Worm (Caenorhabditis elegans) whole organism, young adult: Measurements from ENCODE around the gene cyp-33E1.

Source experiments
- B0035.1 ChIP-seq: sonication (generic microtip); optimal IDR thresholded peaks from 2 replicates; lab custom pipeline; 2016; ENCODE audit warnings: missing genetic modification characterization, mild to moderate bottlenecking, missing compliant biosample characterization, missing genotype, missing genetic modification reagents
- C06A6.2 ChIP-seq: fragments of 200-800 bp; sonication (Bioruptor generic); conservative IDR thresholded peaks from 2 replicates; pipeline ENCODE4 v1.3.6; 2022; ENCODE audit warnings: missing genetic modification characterization, missing compliant biosample characterization
- T07F8.4 ChIP-seq: sonication (generic microtip); optimal IDR thresholded peaks from 2 replicates; lab custom pipeline; 2016; ENCODE audit warnings: mild to moderate bottlenecking, missing genetic modification characterization, moderate library complexity, missing compliant biosample characterization
- Y53F4B.3 ChIP-seq: fragments of 200-800 bp; sonication (Bioruptor generic); IDR thresholded peaks from 2 replicates; pipeline ENCODE4 v1.3.6; 2022; ENCODE audit warnings: missing genetic modification reagents, missing genetic modification characterization, missing compliant biosample characterization
- ZK185.1 ChIP-seq: sonication (generic microtip); optimal IDR thresholded peaks from 2 replicates; lab custom pipeline; 2016; ENCODE audit warnings: mild to moderate bottlenecking, missing genetic modification characterization, missing compliant biosample characterization; ENCODE audit not compliant: poor library complexity, severe bottlenecking
- akir-1 ChIP-seq: fragments of 200-800 bp; sonication (Bioruptor generic); optimal IDR thresholded peaks from 2 replicates; lab custom pipeline; 2018; ENCODE audit warnings: mild to moderate bottlenecking, missing genetic modification characterization, moderate library complexity, missing compliant biosample characterization
- athp-1 ChIP-seq: sonication (generic microtip); optimal IDR thresholded peaks from 2 replicates; lab custom pipeline; 2017; ENCODE audit warnings: mild to moderate bottlenecking, missing genetic modification characterization, missing compliant biosample characterization
- attf-3 ChIP-seq: fragments of 200-800 bp; sonication (Bioruptor generic); conservative IDR thresholded peaks from 2 replicates; pipeline ENCODE4 v1.3.6; 2022; ENCODE audit warnings: missing genetic modification reagents, missing genetic modification characterization, missing compliant biosample characterization
- cebp-1 ChIP-seq, 2 experiments: fragments of 200-800 bp in 1 of 2; sonication (Bioruptor generic) in 1 of 2; sonication (generic microtip) in 1 of 2; IDR thresholded peaks in 1 of 2; optimal IDR thresholded peaks in 1 of 2; 2 replicates each; pipeline versions ENCODE4 v1.3.6 to Lab custom; 2017 to 2022; ENCODE audit warnings: missing compliant biosample characterization in 2 of 2, missing genetic modification characterization in 2 of 2, mild to moderate bottlenecking in 1 of 2, missing genetic modification reagents in 1 of 2, moderate library complexity in 1 of 2
- ceh-40 ChIP-seq: fragments of 200-800 bp; sonication (Bioruptor generic); IDR thresholded peaks from 2 replicates; pipeline ENCODE4 v1.3.6; 2022; ENCODE audit warnings: missing genetic modification characterization, missing compliant biosample characterization
- ceh-91 ChIP-seq: fragments of 200-800 bp; sonication (Bioruptor generic); IDR thresholded peaks from 2 replicates; pipeline ENCODE4 v1.3.6; 2022; ENCODE audit warnings: missing genetic modification reagents, missing genetic modification characterization, missing compliant biosample characterization
- chd-7 ChIP-seq: sonication (generic microtip); optimal IDR thresholded peaks from 2 replicates; lab custom pipeline; 2016; ENCODE audit warnings: mild to moderate bottlenecking, missing genetic modification characterization, moderate library complexity, missing compliant biosample characterization
- dpff-1 ChIP-seq: sonication (generic microtip); optimal IDR thresholded peaks from 2 replicates; lab custom pipeline; 2017; ENCODE audit warnings: mild to moderate bottlenecking, missing genetic modification characterization, missing compliant biosample characterization
- egl-18 ChIP-seq: fragments of 200-800 bp; sonication (Bioruptor generic); IDR thresholded peaks from 2 replicates; pipeline ENCODE4 v1.3.6; 2022; ENCODE audit warnings: missing genetic modification reagents, missing genetic modification characterization, missing compliant biosample characterization
- egl-44 ChIP-seq: fragments of 200-800 bp; sonication (Bioruptor generic); IDR thresholded peaks from 2 replicates; pipeline ENCODE4 v1.3.6; 2022; ENCODE audit warnings: missing genetic modification reagents, missing genetic modification characterization, missing compliant biosample characterization
- egrh-3 ChIP-seq: fragments of 200-800 bp; sonication (Bioruptor generic); IDR thresholded peaks from 2 replicates; pipeline ENCODE4 v1.3.6; 2022; ENCODE audit warnings: missing genetic modification reagents, missing genetic modification characterization, missing compliant biosample characterization
- hlh-26 ChIP-seq: fragments of 200-800 bp; sonication (Bioruptor generic); conservative IDR thresholded peaks from 2 replicates; pipeline ENCODE4 v1.3.6; 2022; ENCODE audit warnings: missing genetic modification reagents, missing genetic modification characterization, missing compliant biosample characterization
- hmg-20 ChIP-seq: fragments of 200-800 bp; sonication (Bioruptor generic); IDR thresholded peaks from 2 replicates; pipeline ENCODE4 v1.3.6; 2022; ENCODE audit warnings: missing genetic modification reagents, missing genetic modification characterization, missing compliant biosample characterization
- lin-26 ChIP-seq: fragments of 200-800 bp; sonication (Bioruptor generic); IDR thresholded peaks from 2 replicates; pipeline ENCODE4 v1.3.6; 2022; ENCODE audit warnings: missing genetic modification reagents, missing genetic modification characterization, missing compliant biosample characterization
- lin-40 ChIP-seq: sonication (generic microtip); optimal IDR thresholded peaks from 2 replicates; lab custom pipeline; 2016; ENCODE audit warnings: missing genetic modification characterization, mild to moderate bottlenecking, missing compliant biosample characterization, missing genotype, missing genetic modification reagents
- lsl-1 ChIP-seq: fragments of 200-800 bp; sonication (Bioruptor generic); optimal IDR thresholded peaks from 2 replicates; lab custom pipeline; 2018; ENCODE audit warnings: mild to moderate bottlenecking, missing genetic modification characterization, moderate library complexity, missing compliant biosample characterization
- madf-3 ChIP-seq: fragments of 200-800 bp; sonication (Bioruptor generic); IDR thresholded peaks from 2 replicates; pipeline ENCODE4 v1.3.6; 2022; ENCODE audit warnings: missing genetic modification reagents, missing genetic modification characterization, missing compliant biosample characterization
- nhr-80 ChIP-seq: sonication (generic microtip); optimal IDR thresholded peaks from 2 replicates; lab custom pipeline; 2016; ENCODE audit warnings: missing genetic modification characterization, missing compliant biosample characterization
- snpc-1.3 ChIP-seq: sonication (generic microtip); optimal IDR thresholded peaks from 2 replicates; lab custom pipeline; 2017; ENCODE audit warnings: missing genetic modification characterization, mild to moderate bottlenecking, missing compliant biosample characterization, antibody characterized with exemption, moderate library complexity, missing genotype, missing genetic modification reagents; ENCODE audit not compliant: insufficient read depth
- snpc-3.4 ChIP-seq: sonication (generic microtip); optimal IDR thresholded peaks from 2 replicates; lab custom pipeline; 2017; ENCODE audit warnings: missing genetic modification characterization, mild to moderate bottlenecking, missing compliant biosample characterization, antibody characterized with exemption, moderate library complexity, missing genotype, missing genetic modification reagents
- tlf-1 ChIP-seq: fragments of 200-800 bp; sonication (Bioruptor generic); optimal IDR thresholded peaks from 2 replicates; lab custom pipeline; 2018; ENCODE audit warnings: mild to moderate bottlenecking, missing genetic modification characterization, missing compliant biosample characterization
- zfh-2 ChIP-seq: fragments of 200-800 bp; sonication (Bioruptor generic); conservative IDR thresholded peaks from 2 replicates; pipeline ENCODE4 v1.3.6; 2022; ENCODE audit warnings: missing genetic modification reagents, missing genetic modification characterization, missing compliant biosample characterization
- ztf-26 ChIP-seq: sonication (generic microtip); optimal IDR thresholded peaks from 2 replicates; lab custom pipeline; 2017; ENCODE audit warnings: missing genetic modification characterization, missing compliant biosample characterization
- ztf-28 ChIP-seq: fragments of 200-800 bp; sonication (Bioruptor generic); IDR thresholded peaks from 2 replicates; pipeline ENCODE4 v1.3.6; 2022; ENCODE audit warnings: missing genetic modification reagents, missing genetic modification characterization, missing compliant biosample characterization

cyp-33E1 gene

DNA sequence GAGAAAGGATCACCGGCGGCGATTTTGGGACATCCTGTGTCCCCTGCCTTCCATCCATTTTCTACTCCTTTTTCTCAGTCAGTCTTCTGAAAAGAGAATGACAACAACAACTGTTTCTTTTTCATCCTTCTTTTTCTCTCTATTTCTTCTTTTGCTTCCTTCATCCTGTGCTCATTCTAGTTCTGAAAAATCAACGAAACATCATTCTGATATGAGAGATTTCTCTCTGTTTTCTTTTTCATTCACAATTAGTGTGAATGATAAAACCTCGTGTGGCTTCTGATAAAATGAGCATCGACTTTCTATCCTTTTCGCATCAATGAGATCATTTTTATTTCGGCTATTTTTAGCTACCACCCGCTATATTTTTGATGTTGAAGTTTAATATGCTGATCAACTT, 43.2 kb downstream of the cyp-33E1 start (continued):
- no peak for TF ChIP-seq ZK185.1 (tag; lab: Kevin White, UChicago)
- no peak for TF ChIP-seq hmg-20 (GFP tag; lab: Robert Waterston, UW)
- no peak for TF ChIP-seq athp-1 (tag; lab: Kevin White, UChicago)
- no peak for TF ChIP-seq lin-40

DNA sequence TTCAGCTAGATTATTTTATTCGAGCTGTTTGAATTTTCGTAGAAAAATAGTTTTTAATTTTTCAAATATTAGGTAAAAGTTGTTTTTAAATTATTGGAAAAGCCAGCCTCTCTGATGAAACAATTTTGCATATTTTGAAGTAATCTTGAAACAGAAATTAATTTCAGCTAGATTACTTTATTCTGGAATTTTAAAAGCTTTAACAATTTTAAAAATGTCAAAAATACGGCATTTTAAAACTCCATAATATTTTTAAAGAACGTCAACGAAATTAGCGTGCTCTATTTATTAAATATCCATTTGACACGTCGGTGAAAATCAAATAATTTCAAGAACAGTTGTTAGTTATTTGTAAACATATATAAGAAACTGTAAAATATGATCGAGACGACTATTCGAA, 45.5 kb downstream of the cyp-33E1 start, which contains the start of gene Y59H11AR.10:
TSS of gene Y59H11AR.10 (plus strand) at position 301 of the 400 bp plus-strand sequence.
- TF ChIP-seq ceh-91 (GFP tag; lab: Robert Waterston, UW) (no peak), ceh-40 (no peak), B0035.1 (tag; lab: Kevin White, UChicago) (no peak)

DNA sequence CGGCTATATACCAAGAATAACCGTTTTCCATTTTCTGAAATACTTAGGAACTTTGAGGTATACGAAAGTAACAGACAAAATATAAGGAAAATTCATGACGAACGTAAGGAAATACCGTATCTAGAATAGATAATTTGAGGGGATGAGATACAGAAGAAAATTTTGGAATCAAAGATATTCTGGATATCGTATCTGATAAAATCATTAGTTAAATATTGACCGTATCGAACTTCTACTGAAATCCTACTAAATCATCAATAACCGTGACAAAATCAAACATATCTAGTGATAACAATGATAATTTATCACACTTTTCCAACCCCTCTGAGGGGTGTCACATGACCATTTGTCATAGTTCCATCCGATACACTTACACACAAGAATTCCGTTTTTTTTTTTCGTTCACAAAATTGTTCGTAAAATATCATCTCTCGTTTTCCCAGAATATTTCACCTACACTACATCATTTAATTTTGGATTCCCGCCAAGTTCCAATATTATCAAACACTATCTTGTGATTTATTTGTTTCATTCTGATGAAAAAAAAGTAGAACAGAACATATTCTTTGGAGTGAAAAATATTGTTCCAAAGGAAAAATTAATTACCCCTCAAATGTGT, 47.6 kb downstream of the cyp-33E1 start, which contains the start of gene Y59H11AR.4:
TSS of gene Y59H11AR.4 (minus strand) at position 51 of the 619 bp plus-strand sequence.
- no peak for TF ChIP-seq dpff-1 (tag; lab: Kevin White, UChicago)

DNA sequence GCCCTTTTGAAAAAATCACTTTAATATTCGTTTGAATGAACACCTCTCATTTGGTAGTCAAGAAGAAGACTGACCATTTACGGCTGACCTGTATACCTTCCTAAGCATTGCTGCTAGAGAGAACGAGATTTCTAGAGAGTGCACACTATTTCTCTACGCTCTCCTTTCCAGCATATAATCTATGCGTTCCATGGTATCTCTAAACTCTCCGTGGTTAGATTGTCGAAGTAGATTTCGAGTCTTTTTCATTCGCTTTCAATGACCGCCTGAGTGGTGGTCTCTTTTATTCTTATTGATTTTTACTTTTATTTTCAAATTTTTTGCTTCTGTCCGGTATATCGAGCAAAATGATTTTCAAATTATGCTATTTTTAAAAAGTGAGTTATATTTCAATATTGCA, 50.9 kb downstream of the cyp-33E1 start:
- TF ChIP-seq lsl-1 = no peak
- TF ChIP-seq ztf-26 (tag; lab: Kevin White, UChicago) = no peak
- no peak for TF ChIP-seq madf-3
- no peak for TF ChIP-seq cebp-1 (GFP tag; IDR thresholded peaks at IDR 0.05; lab: Robert Waterston, UW)
- TF ChIP-seq cebp-1 (tag; optimal IDR thresholded peaks at IDR 0.05; lab: Kevin White, UChicago) = no peak
- TF ChIP-seq akir-1 (GFP tag; lab: Kevin White, UChicago) = no peak
- no peak for TF ChIP-seq T07F8.4
- TF ChIP-seq snpc-3.4 = no peak
- no peak for TF ChIP-seq egrh-3 (GFP tag; lab: Robert Waterston, UW)
- TF ChIP-seq ztf-28 (GFP tag; lab: Robert Waterston, UW) = no peak
- TF ChIP-seq tlf-1 (GFP tag; lab: Kevin White, UChicago) = no peak
- no peak for TF ChIP-seq egl-44
- TF ChIP-seq lin-40 = no peak
- no peak for TF ChIP-seq lin-26 (GFP tag; lab: Robert Waterston, UW)
- TF ChIP-seq athp-1 (tag; lab: Kevin White, UChicago) = no peak
- no peak for TF ChIP-seq chd-7
- TF ChIP-seq Y53F4B.3 (GFP tag; lab: Robert Waterston, UW) = no peak

DNA sequence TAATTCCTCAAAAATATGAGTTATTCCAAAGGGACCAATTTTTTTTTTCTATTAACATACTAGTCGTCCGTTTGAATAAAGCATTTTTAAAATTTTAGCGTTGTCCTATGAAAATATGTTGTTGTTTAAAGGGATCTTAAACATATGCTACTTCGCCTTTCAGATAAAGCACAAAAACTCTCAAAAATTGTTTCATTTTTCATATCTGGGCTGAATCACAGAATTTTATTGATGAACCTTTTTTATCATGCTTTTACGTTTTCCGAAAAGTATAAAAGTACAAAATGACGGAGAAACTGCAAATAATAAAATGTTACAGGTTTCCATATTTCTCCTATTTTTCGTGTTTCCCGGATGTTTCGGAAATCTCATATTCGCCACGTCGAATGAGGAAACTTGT, 52.6 kb downstream of the cyp-33E1 start, which contains the start of gene clec-181:
TSS of gene clec-181 (plus strand) at position 301 of the 400 bp plus-strand sequence.
- TF ChIP-seq zfh-2 (GFP tag; lab: Robert Waterston, UW) (no peak), attf-3 (GFP tag; lab: Robert Waterston, UW) (no peak), hlh-26 (GFP tag; lab: Robert Waterston, UW) (no peak), egl-18 (no peak), snpc-1.3 (tag; lab: Kevin White, UChicago) (no peak), nhr-80 (tag; lab: Kevin White, UChicago) (no peak), C06A6.2 (no peak)
